Worm (Caenorhabditis elegans): ENCODE results near the gene dao-2.

DNA sequence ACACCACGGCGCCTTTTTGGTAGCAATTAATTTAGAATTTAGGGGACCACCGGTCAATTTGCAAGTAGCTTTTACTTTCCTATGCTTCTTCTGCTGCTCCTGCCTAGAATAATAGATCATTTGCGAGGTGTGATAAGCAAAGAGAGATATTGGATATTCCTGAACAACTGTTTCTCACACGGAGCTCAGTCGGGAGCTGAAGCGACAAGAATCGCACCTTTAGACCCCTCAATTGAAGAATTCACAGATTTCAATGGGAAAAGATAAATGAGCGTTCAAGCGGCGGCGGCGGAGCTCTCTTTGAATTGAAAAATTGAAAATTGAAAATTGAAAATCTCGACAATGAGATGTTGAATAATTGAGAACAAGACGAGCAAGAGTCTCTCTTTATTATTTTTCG is 9.8 kb downstream of the dao-2 start:
- TF ChIP-seq aly-1 (tag; optimal IDR thresholded peaks at IDR 0.05) = no peak
- TF ChIP-seq ama-1 (optimal IDR thresholded peaks at IDR 0.05) = no peak
- no peak for TF ChIP-seq scrt-1 (GFP tag; IDR thresholded peaks at IDR 0.05)
- TF ChIP-seq ets-7 (tag; optimal IDR thresholded peaks at IDR 0.05) = no peak
- no peak for TF ChIP-seq hnd-1 (tag; optimal IDR thresholded peaks at IDR 0.05)
